Fruit fly (Drosophila melanogaster) whole organism, prepupa: ENCODE data around the gene CG32971.

ENCODE experiments used
- Blimp-1 ChIP-seq: fragments of 200-800 bp; sonication (Bioruptor generic); optimal IDR thresholded peaks from 3 replicates; lab custom pipeline; 2017; ENCODE audit warnings: missing biosample characterization, missing genetic modification characterization, mild to moderate bottlenecking, moderate library complexity, missing genetic modification reagents
- CG10631 ChIP-seq: fragments of 200-800 bp; sonication (Bioruptor generic); optimal IDR thresholded peaks from 2 replicates; lab custom pipeline; 2016; ENCODE audit warnings: missing biosample characterization, missing genetic modification characterization
- CG10669 ChIP-seq: fragments of 200-800 bp; sonication (Bioruptor generic); optimal IDR thresholded peaks from 3 replicates; lab custom pipeline; 2018; ENCODE audit warnings: missing biosample characterization, mild to moderate bottlenecking, missing genetic modification characterization, moderate library complexity
- CG11294 ChIP-seq: fragments of 200-800 bp; sonication (Bioruptor generic); IDR thresholded peaks from 2 replicates; pipeline ENCODE4 v1.3.6; 2022; ENCODE audit warnings: missing biosample characterization, missing genetic modification characterization
- CG11762 ChIP-seq: fragments of 200-800 bp; sonication (Bioruptor generic); optimal IDR thresholded peaks from 3 replicates; lab custom pipeline; 2016; ENCODE audit warnings: missing biosample characterization, missing genetic modification characterization; ENCODE audit not compliant: insufficient read depth
- CG11902 ChIP-seq: fragments of 200-800 bp; sonication (Bioruptor generic); optimal IDR thresholded peaks from 3 replicates; lab custom pipeline; 2016; ENCODE audit warnings: missing biosample characterization, missing genetic modification characterization
- CG16779 ChIP-seq: fragments of 200-800 bp; sonication (Bioruptor generic); optimal IDR thresholded peaks from 3 replicates; lab custom pipeline; 2017; ENCODE audit warnings: missing biosample characterization, mild to moderate bottlenecking, missing genetic modification characterization
- CG3032 ChIP-seq: fragments of 200-800 bp; optimal IDR thresholded peaks from 2 replicates; lab custom pipeline; 2019; ENCODE audit warnings: missing biosample characterization, mild to moderate bottlenecking, missing genetic modification characterization, moderate library complexity
- CG31627 ChIP-seq: fragments of 200-800 bp; sonication (Bioruptor generic); optimal IDR thresholded peaks from 3 replicates; lab custom pipeline; 2016; ENCODE audit warnings: missing biosample characterization, missing genetic modification characterization
- CG32006 ChIP-seq: fragments of 200-800 bp; sonication (Bioruptor generic); optimal IDR thresholded peaks from 3 replicates; lab custom pipeline; 2017; ENCODE audit warnings: missing biosample characterization, mild to moderate bottlenecking, missing genetic modification characterization
- CG34406 ChIP-seq: fragments of 200-800 bp; sonication (Bioruptor generic); optimal IDR thresholded peaks from 3 replicates; lab custom pipeline; 2016; ENCODE audit warnings: missing biosample characterization, missing genetic modification characterization
- CG4318 ChIP-seq: fragments of 200-800 bp; sonication (Bioruptor generic); optimal IDR thresholded peaks from 3 replicates; lab custom pipeline; 2017; ENCODE audit warnings: missing biosample characterization, mild to moderate bottlenecking, missing genetic modification characterization
- CG6163 ChIP-seq: fragments of 200-800 bp; sonication (Bioruptor generic); IDR thresholded peaks from 3 replicates; pipeline ENCODE4 v1.3.6; 2022; ENCODE audit warnings: missing biosample characterization, missing genetic modification characterization
- CG6276 ChIP-seq: fragments of 200-800 bp; sonication (Bioruptor generic); optimal IDR thresholded peaks from 2 replicates; lab custom pipeline; 2017; ENCODE audit warnings: missing biosample characterization, mild to moderate bottlenecking, missing genetic modification characterization
- CG6808 ChIP-seq: fragments of 200-800 bp; sonication (Bioruptor generic); optimal IDR thresholded peaks from 3 replicates; lab custom pipeline; 2017; ENCODE audit warnings: missing biosample characterization, missing genetic modification characterization, mild to moderate bottlenecking, moderate library complexity, missing genetic modification reagents
- CG6854 ChIP-seq: fragments of 200-800 bp; sonication (Bioruptor generic); optimal IDR thresholded peaks from 2 replicates; lab custom pipeline; 2017; ENCODE audit warnings: missing biosample characterization, mild to moderate bottlenecking, missing genetic modification characterization
- CG7368 ChIP-seq: fragments of 200-800 bp; sonication (Bioruptor generic); optimal IDR thresholded peaks from 3 replicates; lab custom pipeline; 2016; ENCODE audit warnings: missing biosample characterization, missing genetic modification characterization
- CG8319 ChIP-seq: fragments of 200-800 bp; sonication (Bioruptor generic); optimal IDR thresholded peaks from 3 replicates; lab custom pipeline; 2016; ENCODE audit warnings: missing biosample characterization, missing genetic modification characterization
- CG9139 ChIP-seq: fragments of 200-800 bp; sonication (Bioruptor generic); optimal IDR thresholded peaks from 3 replicates; lab custom pipeline; 2017; ENCODE audit warnings: missing biosample characterization, mild to moderate bottlenecking, missing genetic modification characterization
- Eip75B ChIP-seq: fragments of 200-800 bp; sonication (Bioruptor generic); optimal IDR thresholded peaks from 3 replicates; lab custom pipeline; 2016; ENCODE audit warnings: missing biosample characterization, missing genetic modification characterization
- Eip93F ChIP-seq: fragments of 200-800 bp; sonication (Bioruptor generic); optimal IDR thresholded peaks from 2 replicates; lab custom pipeline; 2016; ENCODE audit warnings: missing biosample characterization, mild to moderate bottlenecking, missing genetic modification characterization
- Ets21C ChIP-seq: fragments of 200-800 bp; sonication (Bioruptor generic); optimal IDR thresholded peaks from 3 replicates; lab custom pipeline; 2016; ENCODE audit warnings: missing biosample characterization, missing genetic modification characterization
- Ets96B ChIP-seq: fragments of 200-800 bp; optimal IDR thresholded peaks from 2 replicates; lab custom pipeline; 2019; ENCODE audit warnings: missing biosample characterization, mild to moderate bottlenecking, missing genetic modification characterization, moderate library complexity
- Hr38 ChIP-seq: sonication (Bioruptor generic); optimal IDR thresholded peaks from 2 replicates; lab custom pipeline; 2016; ENCODE audit warnings: missing biosample characterization, missing genetic modification characterization
- Hr4 ChIP-seq: fragments of 200-800 bp; sonication (Bioruptor generic); optimal IDR thresholded peaks from 3 replicates; lab custom pipeline; 2016; ENCODE audit warnings: missing biosample characterization, missing genetic modification characterization
- Lpt ChIP-seq: fragments of 200-800 bp; sonication (Bioruptor generic); optimal IDR thresholded peaks from 3 replicates; lab custom pipeline; 2016; ENCODE audit warnings: missing biosample characterization, missing genetic modification characterization
- OdsH ChIP-seq: fragments of 200-800 bp; sonication (Bioruptor generic); optimal IDR thresholded peaks from 3 replicates; lab custom pipeline; 2016; ENCODE audit warnings: missing biosample characterization, missing genetic modification characterization
- Smox ChIP-seq: fragments of 200-800 bp; sonication (Bioruptor generic); optimal IDR thresholded peaks from 3 replicates; lab custom pipeline; 2016; ENCODE audit warnings: missing biosample characterization, missing genetic modification characterization
- Sox102F ChIP-seq: fragments of 200-800 bp; sonication (Bioruptor generic); optimal IDR thresholded peaks from 2 replicates; lab custom pipeline; 2016; ENCODE audit warnings: missing biosample characterization, mild to moderate bottlenecking, missing genetic modification characterization
- Sox14 ChIP-seq: fragments of 200-800 bp; sonication (Bioruptor generic); optimal IDR thresholded peaks from 3 replicates; lab custom pipeline; 2016; ENCODE audit warnings: missing biosample characterization, missing genetic modification characterization
- Sox15 ChIP-seq: fragments of 200-800 bp; sonication (Bioruptor generic); optimal IDR thresholded peaks from 3 replicates; lab custom pipeline; 2016; ENCODE audit warnings: missing biosample characterization, missing genetic modification characterization
- achi ChIP-seq: fragments of 200-800 bp; sonication (Bioruptor generic); optimal IDR thresholded peaks from 3 replicates; lab custom pipeline; 2016; ENCODE audit warnings: missing biosample characterization, missing genetic modification characterization
- acj6 ChIP-seq: fragments of 200-800 bp; sonication (Bioruptor generic); optimal IDR thresholded peaks from 3 replicates; lab custom pipeline; 2016; ENCODE audit warnings: missing biosample characterization, missing genetic modification characterization
- dac ChIP-seq: fragments of 200-800 bp; sonication (Bioruptor generic); optimal IDR thresholded peaks from 2 replicates; lab custom pipeline; 2017; ENCODE audit warnings: missing biosample characterization, mild to moderate bottlenecking, missing genetic modification characterization
- dsx ChIP-seq: fragments of 200-800 bp; optimal IDR thresholded peaks from 3 replicates; lab custom pipeline; 2019; ENCODE audit warnings: missing biosample characterization, mild to moderate bottlenecking, missing genetic modification characterization, moderate library complexity; ENCODE audit not compliant: poor library complexity, severe bottlenecking
- esn ChIP-seq: fragments of 200-800 bp; sonication (Bioruptor generic); optimal IDR thresholded peaks from 2 replicates; lab custom pipeline; 2016; ENCODE audit warnings: missing biosample characterization, mild to moderate bottlenecking, missing genetic modification characterization, moderate library complexity
- fd59A ChIP-seq: fragments of 200-800 bp; sonication (Bioruptor generic); optimal IDR thresholded peaks from 2 replicates; lab custom pipeline; 2017; ENCODE audit warnings: missing biosample characterization, mild to moderate bottlenecking, missing genetic modification characterization, missing genetic modification reagents
- fd85E ChIP-seq: fragments of 200-800 bp; sonication (Bioruptor generic); optimal IDR thresholded peaks from 3 replicates; lab custom pipeline; 2016; ENCODE audit warnings: missing biosample characterization, missing genetic modification characterization
- fkh ChIP-seq: fragments of 200-800 bp; sonication (Bioruptor generic); optimal IDR thresholded peaks from 3 replicates; lab custom pipeline; 2017; ENCODE audit warnings: missing biosample characterization, mild to moderate bottlenecking, missing genetic modification characterization, moderate library complexity
- lz ChIP-seq: fragments of 200-800 bp; sonication (Bioruptor generic); optimal IDR thresholded peaks from 3 replicates; lab custom pipeline; 2016; ENCODE audit warnings: missing biosample characterization, missing genetic modification characterization
- net ChIP-seq: fragments of 200-800 bp; sonication (Bioruptor generic); optimal IDR thresholded peaks from 3 replicates; lab custom pipeline; 2016; ENCODE audit warnings: missing biosample characterization, missing genetic modification characterization
- salr ChIP-seq, 2 experiments: fragments of 200-800 bp; sonication (Bioruptor generic); optimal IDR thresholded peaks; 3 replicates each; lab custom pipeline; 2016 to 2018; ENCODE audit warnings: missing biosample characterization in 2 of 2, missing genetic modification characterization in 2 of 2, mild to moderate bottlenecking in 1 of 2
- spab ChIP-seq: fragments of 200-800 bp; sonication (Bioruptor generic); optimal IDR thresholded peaks from 2 replicates; lab custom pipeline; 2017; ENCODE audit warnings: missing biosample characterization, mild to moderate bottlenecking, missing genetic modification characterization, missing genetic modification reagents
- ss ChIP-seq, 2 experiments: fragments of 200-800 bp; sonication (Bioruptor generic); optimal IDR thresholded peaks; 2 replicates in 1 of 2; 3 replicates in 1 of 2; lab custom pipeline; 2017 to 2018; ENCODE audit warnings: mild to moderate bottlenecking in 2 of 2, missing biosample characterization in 2 of 2, missing genetic modification characterization in 2 of 2, moderate library complexity in 1 of 2
- topi ChIP-seq: fragments of 200-800 bp; sonication (Bioruptor generic); optimal IDR thresholded peaks from 3 replicates; lab custom pipeline; 2016; ENCODE audit warnings: missing biosample characterization, missing genetic modification characterization
- vri ChIP-seq: fragments of 200-800 bp; sonication (Bioruptor generic); optimal IDR thresholded peaks from 3 replicates; lab custom pipeline; 2016; ENCODE audit warnings: missing biosample characterization, mild to moderate bottlenecking, missing genetic modification characterization

CG32971 gene

DNA sequence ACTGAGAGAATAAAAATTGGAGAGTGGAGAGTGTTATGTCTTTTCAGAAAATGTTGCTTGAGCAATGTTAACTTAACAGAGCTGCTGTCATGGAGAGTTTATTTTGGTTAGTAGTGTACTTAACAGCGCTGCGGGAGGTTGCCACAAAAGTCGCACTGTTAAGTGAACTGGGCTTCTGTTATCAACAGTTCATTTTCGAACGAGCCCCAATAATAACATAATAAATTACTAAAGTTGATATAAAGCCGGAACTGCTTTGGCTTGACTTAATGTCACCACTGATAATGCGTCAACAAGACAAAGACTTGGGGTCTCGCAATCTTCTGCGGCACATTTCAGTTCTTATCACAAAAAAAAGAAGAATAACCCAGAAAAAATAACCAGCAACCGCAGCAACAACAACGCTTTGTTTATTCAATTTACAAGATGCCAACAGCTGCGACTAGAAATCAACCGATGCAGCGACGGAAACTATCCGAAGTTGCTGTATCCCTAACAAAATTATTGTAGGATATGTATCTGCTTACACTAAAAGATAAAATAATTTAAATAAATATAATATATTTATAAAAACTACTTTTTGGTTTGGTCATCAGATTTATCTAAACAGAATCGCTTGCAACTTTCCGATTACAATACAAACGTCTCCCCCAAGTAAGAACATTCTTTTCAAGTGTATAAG lies 39.9 kb upstream of the CG32971 start (continued):
- TF ChIP-seq CG11762 (GFP tag; lab: Kevin White, UChicago): peak; percentile 19
- TF ChIP-seq CG4318: no peak
- TF ChIP-seq Sox102F (GFP tag; lab: Kevin White, UChicago): no peak
- peak; percentile 56 for TF ChIP-seq CG6276 (GFP tag; lab: Kevin White, UChicago)
- no peak for TF ChIP-seq Blimp-1 (GFP tag; lab: Kevin White, UChicago)
- peak; percentile 37 for TF ChIP-seq CG10669 (GFP tag; lab: Kevin White, UChicago)
- TF ChIP-seq Hr4 (GFP tag; lab: Kevin White, UChicago): peak; percentile 21
- TF ChIP-seq net: peak; percentile 35
- peak; percentile 46 for TF ChIP-seq achi (GFP tag; lab: Kevin White, UChicago)
- TF ChIP-seq Sox14 (GFP tag; lab: Kevin White, UChicago): peak; percentile 56
- no peak for TF ChIP-seq CG34406 (GFP tag; lab: Kevin White, UChicago)

DNA sequence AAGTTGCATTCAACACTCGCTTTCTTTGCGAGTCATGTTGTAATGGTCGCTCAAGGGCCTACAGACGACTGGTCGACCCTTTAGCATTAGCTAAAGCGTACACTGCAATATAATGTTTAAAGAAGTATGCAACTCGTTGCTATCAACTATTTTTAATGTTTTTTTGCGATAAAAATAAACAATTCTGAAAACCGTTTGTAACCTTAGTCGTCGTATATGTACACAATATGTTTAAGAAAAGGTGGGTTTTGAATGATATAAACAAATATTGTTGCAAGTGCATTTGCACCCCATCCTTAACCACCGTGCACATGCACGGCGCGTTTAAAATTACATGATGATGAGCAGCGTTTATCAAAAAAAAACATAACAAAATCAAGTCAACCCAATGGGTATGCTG lies 38.5 kb upstream of the CG32971 start:
- TF ChIP-seq Blimp-1 (GFP tag; lab: Kevin White, UChicago) (no peak), CG32006 (GFP tag; lab: Kevin White, UChicago) (peak; percentile 48), dsx (peak; percentile 35), Sox15 (GFP tag; lab: Kevin White, UChicago) (no peak), CG6276 (GFP tag; lab: Kevin White, UChicago) (no peak), CG34406 (GFP tag; lab: Kevin White, UChicago) (peak; percentile 51), CG11902 (GFP tag; lab: Kevin White, UChicago) (no peak), fd85E (GFP tag; lab: Kevin White, UChicago) (no peak), achi (GFP tag; lab: Kevin White, UChicago) (peak; percentile 65), CG4318 (peak; percentile 19), Hr38 (GFP tag; lab: Kevin White, UChicago) (no peak), CG9139 (GFP tag; lab: Kevin White, UChicago) (no peak), esn (GFP tag; lab: Kevin White, UChicago) (peak; percentile 71), CG3032 (peak; percentile 53), lz (peak; percentile 55), OdsH (peak; percentile 59), CG10669 (GFP tag; lab: Kevin White, UChicago) (peak; percentile 46), fkh (GFP tag; lab: Kevin White, UChicago) (no peak), topi (GFP tag; lab: Kevin White, UChicago) (peak; percentile 25), dac (peak; percentile 28), Lpt (GFP tag; lab: Kevin White, UChicago) (peak; percentile 47), Ets21C (GFP tag; lab: Kevin White, UChicago) (no peak), CG6808 (GFP tag; lab: Kevin White, UChicago) (peak; percentile 42), CG11762 (GFP tag; lab: Kevin White, UChicago) (peak; percentile 28), Eip93F (GFP tag; lab: Kevin White, UChicago) (no peak), spab (GFP tag; lab: Kevin White, UChicago) (peak; percentile 37), CG6854 (GFP tag; lab: Kevin White, UChicago) (no peak), acj6 (GFP tag; lab: Kevin White, UChicago) (peak; percentile 62), Hr4 (GFP tag; lab: Kevin White, UChicago) (peak; percentile 36), CG6163 (GFP tag; lab: Robert Waterston, UW) (peak; percentile 64; the same call in 2 of the 3 replicates), CG16779 (no peak), CG11294 (no peak), salr (GFP tag; optimal IDR thresholded peaks at IDR 0.05; lab: Kevin White, UChicago) (peak in 1 of 2 experiments; percentile 1), Smox (GFP tag; lab: Kevin White, UChicago) (peak; percentile 43), CG31627 (GFP tag; lab: Kevin White, UChicago) (peak; percentile 38), CG8319 (GFP tag; lab: Kevin White, UChicago) (peak; percentile 0), ss (GFP tag; optimal IDR thresholded peaks at IDR 0.05; lab: Kevin White, UChicago) (peak; percentile 13 to 27), Eip75B (peak; percentile 69), fd59A (GFP tag; lab: Kevin White, UChicago) (peak; percentile 45), vri (GFP tag; lab: Kevin White, UChicago) (peak; percentile 15), net (peak; percentile 42), CG7368 (no peak), Sox14 (GFP tag; lab: Kevin White, UChicago) (peak; percentile 68), Ets96B (tag; lab: Kevin White, UChicago) (peak; percentile 64), CG10631 (GFP tag; lab: Kevin White, UChicago) (peak; percentile 68)
